Worm (Caenorhabditis elegans): Measurements from ENCODE around the gene qars-1.

qars-1 gene

DNA sequence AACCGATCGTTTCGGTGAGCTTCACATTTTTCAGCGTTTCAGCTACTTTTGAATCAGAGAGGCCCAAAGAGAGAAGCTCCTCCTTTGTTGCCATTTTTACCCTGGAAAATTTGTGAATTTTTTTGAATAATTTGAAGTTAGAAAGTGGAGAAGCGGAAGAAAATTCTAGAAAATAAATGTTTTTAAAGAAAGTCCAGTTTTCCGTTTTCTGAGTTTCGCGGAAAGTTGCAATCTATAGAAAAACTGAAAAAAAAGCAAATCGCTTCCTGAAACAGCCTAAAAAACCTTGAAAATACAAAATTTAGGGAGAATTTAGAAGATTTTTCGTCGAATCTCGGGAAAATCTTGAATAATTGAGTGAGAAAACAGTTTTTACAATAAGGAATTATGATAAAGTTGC lies at the start of gene qars-1:
Gene qars-1 (minus strand): TSS at position 101 of the 400 bp plus-strand sequence.
- TF ChIP-seq unc-62 (GFP tag; optimal IDR thresholded peaks at IDR 0.05) (no peak), lin-11 (tag; optimal IDR thresholded peaks at IDR 0.05) (no peak), zag-1 (tag; optimal IDR thresholded peaks at IDR 0.05) (no peak), fos-1 (tag; optimal IDR thresholded peaks at IDR 0.05) (no peak), ceh-82 (tag; optimal IDR thresholded peaks at IDR 0.05) (no peak), F13H6.1 (tag; optimal IDR thresholded peaks at IDR 0.05) (no peak), nhr-10 (tag; optimal IDR thresholded peaks at IDR 0.05) (no peak), nhr-23 (tag; optimal IDR thresholded peaks at IDR 0.05) (no peak), mdl-1 (tag; optimal IDR thresholded peaks at IDR 0.05) (no peak), lsy-2 (tag; optimal IDR thresholded peaks at IDR 0.05) (no peak), peb-1 (tag; optimal IDR thresholded peaks at IDR 0.05) (no peak), crh-2 (tag; optimal IDR thresholded peaks at IDR 0.05) (no peak)

DNA sequence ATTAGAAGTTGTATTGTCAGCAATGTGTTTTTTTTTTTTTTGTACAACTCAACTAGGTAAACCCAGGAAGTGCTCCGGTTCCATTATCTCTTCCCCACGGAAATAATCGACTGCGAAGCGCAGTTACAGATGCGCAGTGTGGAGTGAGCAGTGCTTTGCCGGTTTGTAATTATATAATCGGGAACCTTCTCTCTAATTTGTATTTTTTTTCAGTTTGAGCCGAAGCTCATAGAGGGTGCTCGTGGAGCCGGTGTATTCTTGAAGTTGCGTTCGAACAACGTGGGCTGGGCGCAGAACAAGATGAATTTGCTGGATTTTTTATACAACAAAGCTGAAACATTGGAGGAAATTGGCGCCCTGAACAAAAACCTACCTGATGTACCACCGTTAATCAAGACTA lies 45.0 kb upstream of the qars-1 start, which contains the start of gene Y41E3.13:
Gene Y41E3.13 (plus strand): TSS at position 301 of the 400 bp plus-strand sequence.
- no peak for TF ChIP-seq mbf-1 (tag; optimal IDR thresholded peaks at IDR 0.05)
- no peak for TF ChIP-seq unc-62 (GFP tag; optimal IDR thresholded peaks at IDR 0.05)
- no peak for TF ChIP-seq C34F6.9 (tag; optimal IDR thresholded peaks at IDR 0.05)
- no peak for TF ChIP-seq ztf-4 (tag; optimal IDR thresholded peaks at IDR 0.05)
- no peak for TF ChIP-seq Y55F3AM.14 (GFP tag; optimal IDR thresholded peaks at IDR 0.05)
- no peak for TF ChIP-seq ama-1 (optimal IDR thresholded peaks at IDR 0.05)
- TF ChIP-seq unc-39 (tag; optimal IDR thresholded peaks at IDR 0.05): no peak
- TF ChIP-seq elt-1 (tag; optimal IDR thresholded peaks at IDR 0.05): no peak
- TF ChIP-seq ztf-11 (tag; optimal IDR thresholded peaks at IDR 0.05): no peak
- no peak for TF ChIP-seq lin-11 (tag; optimal IDR thresholded peaks at IDR 0.05)

DNA sequence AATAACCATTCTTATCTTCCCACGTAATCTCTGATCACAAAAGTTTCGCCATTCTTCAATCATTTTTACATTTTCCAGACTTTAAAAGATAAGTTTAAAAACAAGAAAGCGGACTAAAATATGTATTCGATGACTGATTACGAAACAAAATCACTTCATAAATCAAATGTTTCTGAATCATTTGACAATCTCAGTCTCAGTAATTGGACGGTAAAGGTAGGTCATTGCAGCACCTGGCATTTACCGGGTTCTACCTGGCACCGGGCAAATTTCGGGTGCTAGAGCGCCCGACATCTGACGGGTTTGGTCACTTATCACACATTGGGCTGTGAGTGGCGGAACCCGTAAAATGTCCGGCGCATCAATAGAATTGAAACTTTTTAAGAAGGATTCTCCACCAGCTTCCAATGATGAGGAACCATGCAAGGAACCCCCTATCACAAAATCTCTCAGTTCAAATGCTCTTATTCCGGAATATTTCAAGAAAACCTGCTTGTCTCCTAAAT lies 43.2 kb upstream of the qars-1 start, which contains the start of gene Y41E3.19:
Gene Y41E3.19 (plus strand): TSS at position 51 of the 506 bp plus-strand sequence.
- TF ChIP-seq nhr-237 (tag; optimal IDR thresholded peaks at IDR 0.05) (no peak), sem-4 (tag; optimal IDR thresholded peaks at IDR 0.05) (no peak), nhr-25 (tag; optimal IDR thresholded peaks at IDR 0.05) (no peak), gmeb-1 (tag; optimal IDR thresholded peaks at IDR 0.05) (no peak), alr-1 (tag; optimal IDR thresholded peaks at IDR 0.05) (no peak), ama-1 (optimal IDR thresholded peaks at IDR 0.05) (no peak), mab-5 (tag; optimal IDR thresholded peaks at IDR 0.05) (no peak), lsy-2 (tag; optimal IDR thresholded peaks at IDR 0.05) (no peak)

DNA sequence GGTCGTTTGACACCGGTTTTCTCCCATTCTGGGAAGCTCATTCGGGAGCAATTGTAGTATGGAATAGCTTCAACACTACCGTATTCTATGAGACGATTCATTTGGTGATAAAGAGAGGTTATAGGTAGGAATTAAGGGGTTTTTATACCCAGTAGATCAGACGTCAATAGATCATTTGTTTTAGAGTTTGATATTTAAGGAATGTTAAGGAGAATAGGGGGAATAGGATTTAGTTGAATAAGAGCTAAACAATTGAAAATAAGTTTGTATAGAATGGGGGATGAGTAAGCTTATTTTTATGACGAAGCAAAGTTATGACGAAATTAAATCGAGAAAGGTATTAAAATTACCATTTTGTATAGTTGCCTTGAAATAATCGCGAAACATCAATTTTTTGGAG lies 40.3 kb upstream of the qars-1 start, which contains the start of gene srt-47:
Gene srt-47 (minus strand): TSS at position 101 of the 400 bp plus-strand sequence.
- TF ChIP-seq snpc-4 (tag; optimal IDR thresholded peaks at IDR 0.05) (no peak), dmd-4 (tag; optimal IDR thresholded peaks at IDR 0.05) (no peak), R02D3.7 (tag; optimal IDR thresholded peaks at IDR 0.05) (no peak), Y55F3AM.14 (GFP tag; optimal IDR thresholded peaks at IDR 0.05) (no peak), nhr-12 (tag; optimal IDR thresholded peaks at IDR 0.05) (no peak), nhr-21 (tag; optimal IDR thresholded peaks at IDR 0.05) (no peak), mdl-1 (tag; optimal IDR thresholded peaks at IDR 0.05) (no peak), gmeb-1 (tag; optimal IDR thresholded peaks at IDR 0.05) (no peak), sem-4 (tag; optimal IDR thresholded peaks at IDR 0.05) (no peak), nhr-237 (tag; optimal IDR thresholded peaks at IDR 0.05) (no peak), nhr-11 (tag; optimal IDR thresholded peaks at IDR 0.05) (no peak), ZK546.5 (tag; optimal IDR thresholded peaks at IDR 0.05) (no peak), ceh-82 (tag; optimal IDR thresholded peaks at IDR 0.05) (no peak), ztf-4 (tag; optimal IDR thresholded peaks at IDR 0.05) (no peak), F13H6.1 (tag; optimal IDR thresholded peaks at IDR 0.05) (no peak), lin-39 (tag; optimal IDR thresholded peaks at IDR 0.05) (no peak), elt-1 (tag; optimal IDR thresholded peaks at IDR 0.05) (no peak), nhr-10 (tag; optimal IDR thresholded peaks at IDR 0.05) (no peak)

DNA sequence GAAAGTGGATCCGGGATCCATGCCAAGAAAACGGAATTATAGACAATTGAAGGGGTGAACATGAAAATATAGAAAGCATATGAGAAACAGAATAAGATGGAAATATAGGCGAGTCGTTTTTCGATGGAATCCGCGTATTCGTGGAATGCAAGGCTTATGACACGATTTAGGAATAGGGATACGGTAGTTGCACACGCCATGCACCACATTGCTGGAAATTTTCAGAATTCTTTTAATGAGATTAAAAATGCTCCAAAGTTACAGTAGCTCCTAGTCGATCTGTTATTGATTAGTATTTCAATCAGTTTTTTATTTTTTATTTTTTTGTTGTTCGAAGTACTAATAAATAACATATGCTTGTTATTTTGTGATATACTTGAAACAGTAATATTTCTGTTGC lies 38.1 kb upstream of the qars-1 start:
- TF ChIP-seq mbf-1 (tag; optimal IDR thresholded peaks at IDR 0.05): no peak
- TF ChIP-seq sma-9 (GFP tag; optimal IDR thresholded peaks at IDR 0.05): no peak
- TF ChIP-seq sma-9 (tag; optimal IDR thresholded peaks at IDR 0.05): no peak
- TF ChIP-seq ZK546.5 (tag; optimal IDR thresholded peaks at IDR 0.05): no peak
- TF ChIP-seq mdl-1 (tag; optimal IDR thresholded peaks at IDR 0.05): no peak
- TF ChIP-seq unc-55 (GFP tag; optimal IDR thresholded peaks at IDR 0.05): no peak
- no peak for TF ChIP-seq blmp-1 (tag; optimal IDR thresholded peaks at IDR 0.05; ENCODE audit: insufficient read depth)
- TF ChIP-seq lsy-2 (tag; optimal IDR thresholded peaks at IDR 0.05): no peak
- no peak for TF ChIP-seq nhr-11 (tag; optimal IDR thresholded peaks at IDR 0.05)
- TF ChIP-seq elt-3 (tag; optimal IDR thresholded peaks at IDR 0.05): no peak
- TF ChIP-seq crh-2 (tag; optimal IDR thresholded peaks at IDR 0.05): no peak
